Fruit fly (Drosophila melanogaster) whole organism, prepupa: ENCODE data around the gene Orp8.

Experiments
- Blimp-1 ChIP-seq: fragments of 200-800 bp; sonication (Bioruptor generic); optimal IDR thresholded peaks from 3 replicates; lab custom pipeline; 2017; ENCODE audit warnings: missing biosample characterization, missing genetic modification characterization, mild to moderate bottlenecking, moderate library complexity, missing genetic modification reagents
- CG10631 ChIP-seq: fragments of 200-800 bp; sonication (Bioruptor generic); optimal IDR thresholded peaks from 2 replicates; lab custom pipeline; 2016; ENCODE audit warnings: missing biosample characterization, missing genetic modification characterization
- CG10669 ChIP-seq: fragments of 200-800 bp; sonication (Bioruptor generic); optimal IDR thresholded peaks from 3 replicates; lab custom pipeline; 2018; ENCODE audit warnings: missing biosample characterization, mild to moderate bottlenecking, missing genetic modification characterization, moderate library complexity
- CG11902 ChIP-seq: fragments of 200-800 bp; sonication (Bioruptor generic); optimal IDR thresholded peaks from 3 replicates; lab custom pipeline; 2016; ENCODE audit warnings: missing biosample characterization, missing genetic modification characterization
- CG15336 ChIP-seq: fragments of 200-800 bp; sonication (Bioruptor generic); IDR thresholded peaks from 2 replicates; pipeline ENCODE4 v1.3.6; 2022; ENCODE audit warnings: missing biosample characterization, missing genetic modification characterization
- CG1621 ChIP-seq: fragments of 200-800 bp; sonication (Bioruptor generic); optimal IDR thresholded peaks from 3 replicates; lab custom pipeline; 2018; ENCODE audit warnings: missing biosample characterization, mild to moderate bottlenecking, missing genetic modification characterization
- CG16779 ChIP-seq: fragments of 200-800 bp; sonication (Bioruptor generic); optimal IDR thresholded peaks from 3 replicates; lab custom pipeline; 2017; ENCODE audit warnings: missing biosample characterization, mild to moderate bottlenecking, missing genetic modification characterization
- CG32006 ChIP-seq: fragments of 200-800 bp; sonication (Bioruptor generic); optimal IDR thresholded peaks from 3 replicates; lab custom pipeline; 2017; ENCODE audit warnings: missing biosample characterization, mild to moderate bottlenecking, missing genetic modification characterization
- CG6792 ChIP-seq: fragments of 200-800 bp; sonication (Bioruptor generic); optimal IDR thresholded peaks from 3 replicates; lab custom pipeline; 2016; ENCODE audit warnings: missing biosample characterization, missing genetic modification characterization
- CG7368 ChIP-seq: fragments of 200-800 bp; sonication (Bioruptor generic); optimal IDR thresholded peaks from 3 replicates; lab custom pipeline; 2016; ENCODE audit warnings: missing biosample characterization, missing genetic modification characterization
- CG8119 ChIP-seq: fragments of 200-800 bp; sonication (Bioruptor generic); IDR thresholded peaks from 3 replicates; pipeline ENCODE4 v1.3.6; 2022; ENCODE audit warnings: missing biosample characterization, missing genetic modification characterization
- CG8319 ChIP-seq: fragments of 200-800 bp; sonication (Bioruptor generic); optimal IDR thresholded peaks from 3 replicates; lab custom pipeline; 2016; ENCODE audit warnings: missing biosample characterization, missing genetic modification characterization
- CG8632 ChIP-seq: fragments of 200-800 bp; sonication (Bioruptor generic); optimal IDR thresholded peaks from 3 replicates; lab custom pipeline; 2016; ENCODE audit warnings: missing biosample characterization, missing genetic modification characterization
- CG9139 ChIP-seq: fragments of 200-800 bp; sonication (Bioruptor generic); optimal IDR thresholded peaks from 3 replicates; lab custom pipeline; 2017; ENCODE audit warnings: missing biosample characterization, mild to moderate bottlenecking, missing genetic modification characterization
- Eip75B ChIP-seq: fragments of 200-800 bp; sonication (Bioruptor generic); optimal IDR thresholded peaks from 3 replicates; lab custom pipeline; 2016; ENCODE audit warnings: missing biosample characterization, missing genetic modification characterization
- Eip78C ChIP-seq: fragments of 200-800 bp; sonication (Bioruptor generic); peaks from one replicate; lab custom pipeline; 2016; ENCODE audit warnings: missing biosample characterization, missing genetic modification characterization
- Eip93F ChIP-seq: fragments of 200-800 bp; sonication (Bioruptor generic); optimal IDR thresholded peaks from 2 replicates; lab custom pipeline; 2016; ENCODE audit warnings: missing biosample characterization, mild to moderate bottlenecking, missing genetic modification characterization
- Ets21C ChIP-seq: fragments of 200-800 bp; sonication (Bioruptor generic); optimal IDR thresholded peaks from 3 replicates; lab custom pipeline; 2016; ENCODE audit warnings: missing biosample characterization, missing genetic modification characterization
- Ets96B ChIP-seq: fragments of 200-800 bp; optimal IDR thresholded peaks from 2 replicates; lab custom pipeline; 2019; ENCODE audit warnings: missing biosample characterization, mild to moderate bottlenecking, missing genetic modification characterization, moderate library complexity
- Gug ChIP-seq: fragments of 200-800 bp; sonication (Bioruptor generic); IDR thresholded peaks from 2 replicates; pipeline ENCODE4 v1.3.6; 2022; ENCODE audit warnings: missing biosample characterization, missing genetic modification characterization
- Hr38 ChIP-seq: sonication (Bioruptor generic); optimal IDR thresholded peaks from 2 replicates; lab custom pipeline; 2016; ENCODE audit warnings: missing biosample characterization, missing genetic modification characterization
- Hr39 ChIP-seq: fragments of 200-800 bp; sonication (Bioruptor generic); optimal IDR thresholded peaks from 2 replicates; lab custom pipeline; 2016; ENCODE audit warnings: missing biosample characterization, missing genetic modification characterization
- Hr4 ChIP-seq: fragments of 200-800 bp; sonication (Bioruptor generic); optimal IDR thresholded peaks from 3 replicates; lab custom pipeline; 2016; ENCODE audit warnings: missing biosample characterization, missing genetic modification characterization
- OdsH ChIP-seq: fragments of 200-800 bp; sonication (Bioruptor generic); optimal IDR thresholded peaks from 3 replicates; lab custom pipeline; 2016; ENCODE audit warnings: missing biosample characterization, missing genetic modification characterization
- Smox ChIP-seq: fragments of 200-800 bp; sonication (Bioruptor generic); optimal IDR thresholded peaks from 3 replicates; lab custom pipeline; 2016; ENCODE audit warnings: missing biosample characterization, missing genetic modification characterization
- Sox102F ChIP-seq: fragments of 200-800 bp; sonication (Bioruptor generic); optimal IDR thresholded peaks from 2 replicates; lab custom pipeline; 2016; ENCODE audit warnings: missing biosample characterization, mild to moderate bottlenecking, missing genetic modification characterization
- Sox15 ChIP-seq: fragments of 200-800 bp; sonication (Bioruptor generic); optimal IDR thresholded peaks from 3 replicates; lab custom pipeline; 2016; ENCODE audit warnings: missing biosample characterization, missing genetic modification characterization
- achi ChIP-seq: fragments of 200-800 bp; sonication (Bioruptor generic); optimal IDR thresholded peaks from 3 replicates; lab custom pipeline; 2016; ENCODE audit warnings: missing biosample characterization, missing genetic modification characterization
- cyc ChIP-seq: fragments of 200-800 bp; sonication (Bioruptor generic); optimal IDR thresholded peaks from 3 replicates; lab custom pipeline; 2016; ENCODE audit warnings: missing biosample characterization, missing genetic modification characterization
- dac ChIP-seq: fragments of 200-800 bp; sonication (Bioruptor generic); optimal IDR thresholded peaks from 2 replicates; lab custom pipeline; 2017; ENCODE audit warnings: missing biosample characterization, mild to moderate bottlenecking, missing genetic modification characterization
- eg ChIP-seq: fragments of 200-800 bp; sonication (Bioruptor generic); IDR thresholded peaks from 3 replicates; pipeline ENCODE4 v1.3.6; 2022; ENCODE audit warnings: missing biosample characterization, missing genetic modification characterization
- fd59A ChIP-seq: fragments of 200-800 bp; sonication (Bioruptor generic); optimal IDR thresholded peaks from 2 replicates; lab custom pipeline; 2017; ENCODE audit warnings: missing biosample characterization, mild to moderate bottlenecking, missing genetic modification characterization, missing genetic modification reagents
- fd85E ChIP-seq: fragments of 200-800 bp; sonication (Bioruptor generic); optimal IDR thresholded peaks from 3 replicates; lab custom pipeline; 2016; ENCODE audit warnings: missing biosample characterization, missing genetic modification characterization
- fkh ChIP-seq: fragments of 200-800 bp; sonication (Bioruptor generic); optimal IDR thresholded peaks from 3 replicates; lab custom pipeline; 2017; ENCODE audit warnings: missing biosample characterization, mild to moderate bottlenecking, missing genetic modification characterization, moderate library complexity
- lz ChIP-seq: fragments of 200-800 bp; sonication (Bioruptor generic); optimal IDR thresholded peaks from 3 replicates; lab custom pipeline; 2016; ENCODE audit warnings: missing biosample characterization, missing genetic modification characterization
- net ChIP-seq: fragments of 200-800 bp; sonication (Bioruptor generic); optimal IDR thresholded peaks from 3 replicates; lab custom pipeline; 2016; ENCODE audit warnings: missing biosample characterization, missing genetic modification characterization
- pdm3 ChIP-seq: fragments of 200-800 bp; sonication (Bioruptor generic); optimal IDR thresholded peaks from 3 replicates; lab custom pipeline; 2016; ENCODE audit warnings: missing biosample characterization, missing genetic modification characterization
- svp ChIP-seq: fragments of 200-800 bp; sonication (Bioruptor generic); peaks from one replicate; lab custom pipeline; 2016; ENCODE audit warnings: missing biosample characterization, missing genetic modification characterization
- topi ChIP-seq: fragments of 200-800 bp; sonication (Bioruptor generic); optimal IDR thresholded peaks from 3 replicates; lab custom pipeline; 2016; ENCODE audit warnings: missing biosample characterization, missing genetic modification characterization

Orp8 gene

dm6 chr3R:20327572-20328483, 18.7 kb downstream of the Orp8 start, which contains the start of the genes CG4360 and Sirt2 (continued):
- TF ChIP-seq Sox15 (no peak), lz (peak; percentile 34), net (no peak), CG11902 (GFP tag; lab: Kevin White, UChicago) (peak; percentile 12), Smox (GFP tag; lab: Kevin White, UChicago) (no peak), fkh (GFP tag; lab: Kevin White, UChicago) (peak; percentile 49), pdm3 (GFP tag; lab: Kevin White, UChicago) (no peak), CG16779 (tag; lab: Kevin White, UChicago) (no peak), Sox102F (no peak), OdsH (GFP tag; lab: Kevin White, UChicago) (no peak), Eip93F (no peak), CG8319 (GFP tag; lab: Kevin White, UChicago) (no peak), fd59A (GFP tag; lab: Kevin White, UChicago) (no peak)

- TF ChIP-seq CG32006 (GFP tag; lab: Kevin White, UChicago), result no peak
- TF ChIP-seq fd59A (GFP tag; lab: Kevin White, UChicago), result no peak
- no peak for TF ChIP-seq net
- no peak for TF ChIP-seq eg (GFP tag; lab: Robert Waterston, UW)
- TF ChIP-seq Hr38 (GFP tag; lab: Kevin White, UChicago), result no peak
- no peak for TF ChIP-seq CG10631 (GFP tag; lab: Kevin White, UChicago)
- TF ChIP-seq CG6792 (GFP tag; lab: Kevin White, UChicago), result no peak
- no peak for TF ChIP-seq topi (GFP tag; lab: Kevin White, UChicago)
- no peak for TF ChIP-seq CG10669 (GFP tag; lab: Kevin White, UChicago)
- TF ChIP-seq fkh (GFP tag; lab: Kevin White, UChicago), result no peak
Measured at dm6 chr3R:20332688-20333087, 23.5 kb downstream of the Orp8 start.

- no peak for TF ChIP-seq Hr4
- no peak for TF ChIP-seq Ets21C (GFP tag; lab: Kevin White, UChicago)
- TF ChIP-seq achi (GFP tag; lab: Kevin White, UChicago), result no peak
- no peak for TF ChIP-seq Sox15
- TF ChIP-seq net, result no peak
- TF ChIP-seq Ets96B (tag; lab: Kevin White, UChicago), result no peak
Measured at dm6 chr3R:20338673-20339072, 29.5 kb downstream of the Orp8 start, which contains the start of gene Ir92a. Ir92a (plus strand) TSS chr3R:20338973.

- TF ChIP-seq CG1621 (tag; lab: Kevin White, UChicago) (no peak), Eip78C (GFP tag; lab: Kevin White, UChicago) (no peak), svp (GFP tag; lab: Kevin White, UChicago) (peak; percentile 36)
Measured at dm6 chr3R:20346903-20347302, 37.8 kb downstream of the Orp8 start.

- TF ChIP-seq Hr39 (GFP tag; lab: Kevin White, UChicago), result no peak
- TF ChIP-seq Gug (GFP tag; lab: Robert Waterston, UW), result no peak
- no peak for TF ChIP-seq CG8119 (GFP tag; lab: Robert Waterston, UW)
- no peak for TF ChIP-seq CG7368 (GFP tag; lab: Kevin White, UChicago)
- no peak for TF ChIP-seq cyc (GFP tag; lab: Kevin White, UChicago)
- no peak for TF ChIP-seq Smox (GFP tag; lab: Kevin White, UChicago)
- no peak for TF ChIP-seq CG10631 (GFP tag; lab: Kevin White, UChicago)
- TF ChIP-seq CG1621 (tag; lab: Kevin White, UChicago), result no peak
- no peak for TF ChIP-seq fd85E
- TF ChIP-seq Blimp-1 (GFP tag; lab: Kevin White, UChicago), result no peak
- no peak for TF ChIP-seq CG9139 (GFP tag; lab: Kevin White, UChicago)
- no peak for TF ChIP-seq OdsH (GFP tag; lab: Kevin White, UChicago)
- TF ChIP-seq Ets96B (tag; lab: Kevin White, UChicago), result no peak
- no peak for TF ChIP-seq CG8632 (GFP tag; lab: Kevin White, UChicago)
- TF ChIP-seq fd59A (GFP tag; lab: Kevin White, UChicago), result no peak
- no peak for TF ChIP-seq Hr4
- TF ChIP-seq dac, result no peak
- TF ChIP-seq Eip75B (GFP tag; lab: Kevin White, UChicago), result no peak
- no peak for TF ChIP-seq CG15336 (GFP tag; lab: Robert Waterston, UW)
- no peak for TF ChIP-seq fkh (GFP tag; lab: Kevin White, UChicago)
Measured at dm6 chr3R:20350278-20350677, 41.1 kb downstream of the Orp8 start.
